Fruit fly (Drosophila melanogaster): ENCODE data around the gene CG13901.

Gene CG13901

DNA sequence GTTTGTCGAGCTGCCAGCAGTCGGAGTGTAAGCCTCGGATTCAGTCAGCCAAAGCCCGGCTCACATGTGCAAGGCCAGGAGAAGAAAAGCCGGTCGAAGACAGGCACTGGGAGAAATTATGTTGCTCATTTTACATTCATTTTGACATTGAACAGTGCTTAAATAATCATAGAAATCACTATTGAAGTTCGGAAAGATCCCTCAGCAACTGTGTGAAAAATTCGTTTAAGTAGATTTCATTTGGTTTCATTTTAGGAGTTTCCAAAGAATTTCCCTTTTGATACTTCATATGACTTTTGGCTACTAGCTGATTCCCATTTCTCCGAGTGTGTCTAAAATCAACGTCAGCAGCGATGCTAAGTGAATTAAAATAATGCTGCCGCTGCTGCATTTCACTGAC lies 13.2 kb downstream of the CG13901 start (continued):
- TF ChIP-seq CG6175 (GFP tag; IDR thresholded peaks at IDR 0.05) (no peak), tin (GFP tag; optimal IDR thresholded peaks at IDR 0.05) (peak; percentile 9), CG12219 (GFP tag; optimal IDR thresholded peaks at IDR 0.05) (peak; percentile 33), CG17359 (tag; optimal IDR thresholded peaks at IDR 0.05) (peak; percentile 40), CG14710 (tag; optimal IDR thresholded peaks at IDR 0.05) (peak; percentile 11), lov (optimal IDR thresholded peaks at IDR 0.05) (no peak), lov (GFP tag; IDR thresholded peaks at IDR 0.05) (no peak), grau (tag; optimal IDR thresholded peaks at IDR 0.05) (peak; percentile 19), dysf (GFP tag; IDR thresholded peaks at IDR 0.05) (peak; percentile 8; the same call in 1 of the 3 replicates), Drgx (GFP tag; IDR thresholded peaks at IDR 0.05) (peak; percentile 79), ATbp (GFP tag; optimal IDR thresholded peaks at IDR 0.05) (peak; percentile 27), gsb-n (tag; optimal IDR thresholded peaks at IDR 0.05) (no peak), pum (GFP tag; optimal IDR thresholded peaks at IDR 0.05) (no peak), fd96Cb (tag; optimal IDR thresholded peaks at IDR 0.05) (no peak), HHEX (GFP tag; optimal IDR thresholded peaks at IDR 0.05) (no peak), en (GFP tag; optimal IDR thresholded peaks at IDR 0.05) (no peak), Poxn (GFP tag; IDR thresholded peaks at IDR 0.05) (no peak), CG13424 (tag; optimal IDR thresholded peaks at IDR 0.05) (peak; percentile 25), maf-S (GFP tag; optimal IDR thresholded peaks at IDR 0.05) (no peak), bab2 (GFP tag; optimal IDR thresholded peaks at IDR 0.05) (peak; percentile 9), Bdp1 (GFP tag; optimal IDR thresholded peaks at IDR 0.05) (no peak), NK7.1 (GFP tag; optimal IDR thresholded peaks at IDR 0.05) (no peak), CG1602 (GFP tag; optimal IDR thresholded peaks at IDR 0.05) (no peak), pb (GFP tag; optimal IDR thresholded peaks at IDR 0.05) (no peak), Hey (tag; optimal IDR thresholded peaks at IDR 0.05) (no peak), Hr51 (GFP tag; optimal IDR thresholded peaks at IDR 0.05) (no peak), Six4 (GFP tag; optimal IDR thresholded peaks at IDR 0.05) (peak; percentile 19), C15 (GFP tag; IDR thresholded peaks at IDR 0.05) (no peak), dmrt99B (tag; optimal IDR thresholded peaks at IDR 0.05) (no peak), dimm (GFP tag; IDR thresholded peaks at IDR 0.05) (no peak), Nf-YB (GFP tag; optimal IDR thresholded peaks at IDR 0.05) (no peak), CG15269 (tag; optimal IDR thresholded peaks at IDR 0.05) (no peak), hkb (optimal IDR thresholded peaks at IDR 0.05) (no peak), hkb (GFP tag; IDR thresholded peaks at IDR 0.05) (0 out of 2 replicates have a peak, but pooled peaks have one; percentile 16), CG2875 (GFP tag; optimal IDR thresholded peaks at IDR 0.05) (no peak), CG5245 (GFP tag; optimal IDR thresholded peaks at IDR 0.05) (peak; percentile 5), CG9215 (GFP tag; IDR thresholded peaks at IDR 0.05) (no peak), Rx (GFP tag; IDR thresholded peaks at IDR 0.05) (0 out of 2 replicates have a peak, but pooled peaks have one; percentile 16), CG32767 (GFP tag; IDR thresholded peaks at IDR 0.05) (no peak), HLH4C (GFP tag; IDR thresholded peaks at IDR 0.05; ENCODE audit: partially characterized antibody) (no peak), CG15601 (tag; optimal IDR thresholded peaks at IDR 0.05) (peak; percentile 3), Bgb (GFP tag; IDR thresholded peaks at IDR 0.05; ENCODE audit: partially characterized antibody) (no peak), her (GFP tag; optimal IDR thresholded peaks at IDR 0.05) (no peak), unpg (GFP tag; optimal IDR thresholded peaks at IDR 0.05) (no peak), CG9727 (GFP tag; optimal IDR thresholded peaks at IDR 0.05) (no peak), CG16779 (GFP tag; IDR thresholded peaks at IDR 0.05) (no peak), ftz-f1 (GFP tag; optimal IDR thresholded peaks at IDR 0.05) (no peak), CG12391 (tag; optimal IDR thresholded peaks at IDR 0.05) (peak; percentile 43), btn (GFP tag; optimal IDR thresholded peaks at IDR 0.05) (peak; percentile 50), CG10959 (GFP tag; IDR thresholded peaks at IDR 0.05) (no peak), tap (tag; optimal IDR thresholded peaks at IDR 0.05) (peak; percentile 43), CG10147 (GFP tag; optimal IDR thresholded peaks at IDR 0.05) (peak; percentile 23)

All from whole organism, embryonic.